Worm (Caenorhabditis elegans) whole organism, L4/young adult: ENCODE results near the gene npr-9.

Experiments used
- W03F9.2 ChIP-seq: fragments of 150-350 bp; optimal IDR thresholded peaks from 2 replicates; lab custom pipeline; 2014; ENCODE audit warnings: missing biosample characterization, missing genetic modification characterization
- dao-5 ChIP-seq: sonication (generic microtip); optimal IDR thresholded peaks from 2 replicates; lab custom pipeline; 2016; ENCODE audit warnings: missing genotype, missing genetic modification characterization, moderate library complexity, missing compliant biosample characterization
- him-1 ChIP-seq: sonication (generic microtip); optimal IDR thresholded peaks from 2 replicates; lab custom pipeline; 2016; ENCODE audit warnings: missing genotype, missing genetic modification reagents, missing genetic modification characterization, missing compliant biosample characterization

DNA sequence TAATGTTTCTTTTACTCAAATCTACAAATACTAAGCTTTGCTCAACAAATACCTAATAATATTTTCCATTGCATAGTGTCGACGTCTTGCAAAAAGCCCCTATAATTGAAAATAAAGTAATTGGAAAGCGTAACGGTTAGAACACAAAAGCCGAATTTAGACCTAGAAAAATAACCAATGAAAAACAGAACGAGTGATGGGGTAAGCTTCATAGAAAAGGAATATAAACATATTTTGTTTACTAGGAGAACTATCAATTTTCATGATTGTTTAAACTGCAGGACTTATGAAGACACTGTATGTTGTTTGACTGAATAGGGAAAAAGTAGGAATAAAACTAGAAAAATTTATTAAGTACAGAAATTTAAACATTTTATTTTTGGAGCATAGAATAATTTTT lies 43.3 kb upstream of the npr-9 start, which contains the start of gene F38B2.3:
- no peak for TF ChIP-seq dao-5 (tag; lab: Kevin White, UChicago)
- TF ChIP-seq him-1 (tag; lab: Kevin White, UChicago), result no peak
- no peak for TF ChIP-seq W03F9.2 (tag; lab: Kevin White, UChicago)
